Worm (Caenorhabditis elegans): ENCODE data around the gene ttr-28.

DNA sequence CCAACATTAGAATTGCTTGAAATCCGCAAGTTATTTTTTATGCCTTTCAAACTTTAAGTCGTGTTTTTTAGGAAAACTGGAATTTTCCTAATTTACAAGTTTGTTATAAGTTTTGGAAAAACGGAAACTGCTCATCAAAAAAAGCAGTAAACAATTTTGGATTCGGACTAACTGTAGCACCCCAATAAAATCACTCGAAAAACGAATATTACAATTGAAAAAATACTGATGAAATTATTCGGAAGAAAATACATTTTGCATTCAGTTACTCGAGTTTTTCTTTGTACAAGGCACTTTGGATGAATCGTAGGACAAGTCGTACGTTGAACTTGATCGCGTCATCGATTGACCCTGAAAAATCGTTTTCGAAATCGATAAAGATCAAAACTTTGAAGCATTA lies 22.6 kb downstream of the ttr-28 start:
- no peak for TF ChIP-seq nhr-6 (tag; optimal IDR thresholded peaks at IDR 0.05)
- TF ChIP-seq blmp-1 (tag; optimal IDR thresholded peaks at IDR 0.05; ENCODE audit: insufficient read depth): no peak
- TF ChIP-seq nhr-25 (tag; optimal IDR thresholded peaks at IDR 0.05): no peak
- no peak for TF ChIP-seq alr-1 (tag; optimal IDR thresholded peaks at IDR 0.05)
- TF ChIP-seq ztf-4 (tag; optimal IDR thresholded peaks at IDR 0.05): no peak
- TF ChIP-seq nhr-77 (tag; optimal IDR thresholded peaks at IDR 0.05): no peak
- TF ChIP-seq elt-3 (tag; optimal IDR thresholded peaks at IDR 0.05): no peak

All from whole organism, L2 larva.